Fruit fly (Drosophila melanogaster) whole organism, embryonic: ENCODE data around the gene Ugt37A3.
A peak's percentile ranks its signal among the peaks of the same experiment; 100 is the strongest.

ENCODE experiments used
- ATbp ChIP-seq: fragments of 200-800 bp; sonication (Bioruptor generic); optimal IDR thresholded peaks from 2 replicates; lab custom pipeline; 2017; ENCODE audit warnings: missing biosample characterization, mild to moderate bottlenecking, missing genetic modification characterization, missing genetic modification reagents
- Asciz ChIP-seq: fragments of 200-800 bp; sonication (Bioruptor generic); optimal IDR thresholded peaks from 2 replicates; lab custom pipeline; 2017; ENCODE audit warnings: missing biosample characterization, mild to moderate bottlenecking, missing genetic modification characterization, missing genetic modification reagents
- BtbVII ChIP-seq: fragments of 200-800 bp; sonication (Bioruptor generic); optimal IDR thresholded peaks from 3 replicates; lab custom pipeline; 2017; ENCODE audit warnings: missing biosample characterization, mild to moderate bottlenecking, missing genetic modification characterization
- CG10543 ChIP-seq: fragments of 200-800 bp; sonication (Bioruptor generic); optimal IDR thresholded peaks from 3 replicates; lab custom pipeline; 2017; ENCODE audit warnings: missing biosample characterization, mild to moderate bottlenecking, missing genetic modification characterization, moderate library complexity
- CG12071 ChIP-seq: fragments of 200-800 bp; sonication (Bioruptor generic); optimal IDR thresholded peaks from 3 replicates; lab custom pipeline; 2018; ENCODE audit warnings: missing biosample characterization, mild to moderate bottlenecking, missing genetic modification characterization
- CG14710 ChIP-seq: fragments of 200-800 bp; sonication (Bioruptor generic); optimal IDR thresholded peaks from 3 replicates; lab custom pipeline; 2019; ENCODE audit warnings: missing biosample characterization, mild to moderate bottlenecking, missing genetic modification characterization, moderate library complexity
- CG16779 ChIP-seq: fragments of 200-800 bp; sonication (Bioruptor generic); IDR thresholded peaks from 2 replicates; pipeline ENCODE4 v1.3.6; 2022; ENCODE audit warnings: missing biosample characterization, missing genetic modification characterization
- CG17328 ChIP-seq: fragments of 200-800 bp; sonication (Bioruptor generic); IDR thresholded peaks from 2 replicates; pipeline ENCODE4 v1.3.6; 2022; ENCODE audit warnings: missing biosample characterization, missing genetic modification characterization
- CG2199 ChIP-seq: fragments of 200-800 bp; sonication (Bioruptor generic); IDR thresholded peaks from 3 replicates; pipeline ENCODE4 v1.3.6; 2022; ENCODE audit warnings: missing biosample characterization, missing genetic modification characterization
- CG3065 ChIP-seq: fragments of 200-800 bp; sonication (Bioruptor generic); optimal IDR thresholded peaks from 2 replicates; lab custom pipeline; 2016; ENCODE audit warnings: missing biosample characterization, missing genetic modification characterization
- CG33557 ChIP-seq: fragments of 200-800 bp; sonication (Bioruptor generic); optimal IDR thresholded peaks from 2 replicates; lab custom pipeline; 2019; ENCODE audit warnings: missing biosample characterization, mild to moderate bottlenecking, missing genetic modification characterization, moderate library complexity
- CG34376 ChIP-seq: fragments of 200-800 bp; sonication (Bioruptor generic); optimal IDR thresholded peaks from 2 replicates; lab custom pipeline; 2018; ENCODE audit warnings: missing biosample characterization, mild to moderate bottlenecking, missing genetic modification characterization
- CG5180 ChIP-seq: fragments of 200-800 bp; sonication (Bioruptor generic); optimal IDR thresholded peaks from 3 replicates; lab custom pipeline; 2017; ENCODE audit warnings: missing biosample characterization, missing genetic modification characterization, mild to moderate bottlenecking, moderate library complexity, missing genetic modification reagents
- CG7987 ChIP-seq: fragments of 200-800 bp; sonication (Bioruptor generic); optimal IDR thresholded peaks from 2 replicates; lab custom pipeline; 2018; ENCODE audit warnings: missing biosample characterization, mild to moderate bottlenecking, missing genetic modification characterization, moderate library complexity
- CG8359 ChIP-seq: fragments of 200-800 bp; sonication (Bioruptor generic); optimal IDR thresholded peaks from 2 replicates; lab custom pipeline; 2017; ENCODE audit warnings: missing biosample characterization, mild to moderate bottlenecking, missing genetic modification characterization, borderline replicate concordance
- D ChIP-seq, 2 experiments: fragments of 200-800 bp in 1 of 2; fragments of >200 bp in 1 of 2; sonication (Bioruptor generic) in 1 of 2; optimal IDR thresholded peaks; 2 replicates in 1 of 2; 3 replicates in 1 of 2; lab custom pipeline; 2017; ENCODE audit warnings: mild to moderate bottlenecking in 1 of 2, missing biosample characterization in 1 of 2, missing genetic modification characterization in 1 of 2, missing genetic modification reagents in 1 of 2
- Eip74EF ChIP-seq, 2 experiments: fragments of 200-800 bp in 1 of 2; fragments of >200 bp in 1 of 2; sonication (Bioruptor generic) in 1 of 2; optimal IDR thresholded peaks; 2 replicates each; lab custom pipeline; 2017 to 2019; ENCODE audit warnings: missing biosample characterization in 2 of 2, missing genetic modification characterization in 2 of 2, mild to moderate bottlenecking in 1 of 2, moderate library complexity in 1 of 2
- Hmx ChIP-seq: fragments of 200-800 bp; sonication (Bioruptor generic); optimal IDR thresholded peaks from 2 replicates; lab custom pipeline; 2016; ENCODE audit warnings: missing biosample characterization, missing genetic modification characterization
- Hr78 ChIP-seq, 2 experiments: fragments of 200-800 bp in 1 of 2; fragments of >200 bp in 1 of 2; sonication (Bioruptor generic) in 1 of 2; optimal IDR thresholded peaks; 2 replicates each; lab custom pipeline; 2017 to 2019; ENCODE audit warnings: missing biosample characterization in 2 of 2, missing genetic modification characterization in 2 of 2, mild to moderate bottlenecking in 1 of 2, moderate library complexity in 1 of 2
- Kr ChIP-seq: fragments of 200-800 bp; sonication (Bioruptor generic); optimal IDR thresholded peaks from 2 replicates; lab custom pipeline; 2017; ENCODE audit warnings: missing biosample characterization, mild to moderate bottlenecking, missing genetic modification characterization
- Myb ChIP-seq: fragments of 200-800 bp; sonication (Bioruptor generic); optimal IDR thresholded peaks from 2 replicates; lab custom pipeline; 2016; ENCODE audit warnings: missing biosample characterization, missing genetic modification characterization
- Pdp1 ChIP-seq, 2 experiments: fragments of 200-800 bp; sonication (Bioruptor generic); optimal IDR thresholded peaks; 3 replicates each; lab custom pipeline; 2016; ENCODE audit warnings: missing biosample characterization in 2 of 2, missing genetic modification characterization in 2 of 2, mild to moderate bottlenecking in 1 of 2, moderate library complexity in 1 of 2
- Ssrp ChIP-seq: fragments of 200-800 bp; sonication (Bioruptor generic); optimal IDR thresholded peaks from 2 replicates; lab custom pipeline; 2018; ENCODE audit warnings: missing biosample characterization, mild to moderate bottlenecking, missing genetic modification characterization, moderate library complexity
- Vsx1 ChIP-seq: fragments of 200-800 bp; sonication (Bioruptor generic); optimal IDR thresholded peaks from 2 replicates; lab custom pipeline; 2017; ENCODE audit warnings: missing biosample characterization, mild to moderate bottlenecking, missing genetic modification characterization, missing genetic modification reagents
- ac ChIP-seq: fragments of 200-800 bp; sonication (Bioruptor generic); optimal IDR thresholded peaks from 3 replicates; lab custom pipeline; 2017; ENCODE audit warnings: missing biosample characterization, mild to moderate bottlenecking, missing genetic modification characterization
- ara ChIP-seq: fragments of 200-800 bp; sonication (Bioruptor generic); IDR thresholded peaks from 2 replicates; pipeline ENCODE4 v1.3.6; 2022; ENCODE audit warnings: missing biosample characterization, missing genetic modification characterization
- bsh ChIP-seq, 2 experiments: fragments of 200-800 bp; sonication (Bioruptor generic); optimal IDR thresholded peaks; 2 replicates each; lab custom pipeline; 2017 to 2018; ENCODE audit warnings: mild to moderate bottlenecking in 2 of 2, missing biosample characterization in 2 of 2, missing genetic modification characterization in 2 of 2, moderate library complexity in 1 of 2
- ci ChIP-seq: fragments of 200-800 bp; sonication (Bioruptor generic); IDR thresholded peaks from 3 replicates; pipeline ENCODE4 v1.3.6; 2022; ENCODE audit warnings: missing biosample characterization, missing genetic modification characterization
- cwo ChIP-seq: fragments of 200-800 bp; sonication (Bioruptor generic); optimal IDR thresholded peaks from 3 replicates; lab custom pipeline; 2017; ENCODE audit warnings: missing biosample characterization, missing genetic modification characterization, mild to moderate bottlenecking, moderate library complexity, missing genetic modification reagents
- emc ChIP-seq: fragments of 200-800 bp; sonication (Bioruptor generic); optimal IDR thresholded peaks from 2 replicates; lab custom pipeline; 2016; ENCODE audit warnings: missing biosample characterization, missing genetic modification characterization
- exex ChIP-seq: fragments of 200-800 bp; sonication (Bioruptor generic); optimal IDR thresholded peaks from 4 replicates; lab custom pipeline; 2018; ENCODE audit warnings: missing biosample characterization, mild to moderate bottlenecking, missing genetic modification characterization, moderate library complexity
- ftz-f1 ChIP-seq: fragments of 200-800 bp; sonication (Bioruptor generic); optimal IDR thresholded peaks from 2 replicates; lab custom pipeline; 2016; ENCODE audit warnings: missing biosample characterization, missing genetic modification characterization
- gcm2 ChIP-seq: fragments of 200-800 bp; sonication (Bioruptor generic); optimal IDR thresholded peaks from 2 replicates; lab custom pipeline; 2016; ENCODE audit warnings: missing biosample characterization, missing genetic modification characterization
- grn ChIP-seq: fragments of 200-800 bp; sonication (Bioruptor generic); optimal IDR thresholded peaks from 3 replicates; lab custom pipeline; 2017; ENCODE audit warnings: missing biosample characterization, missing genetic modification characterization
- kay ChIP-seq: fragments of 200-800 bp; sonication (Bioruptor generic); optimal IDR thresholded peaks from 2 replicates; lab custom pipeline; 2016; ENCODE audit warnings: missing biosample characterization, missing genetic modification characterization
- lola ChIP-seq, 3 experiments: fragments of >200 bp in 2 of 3; fragments of 200-800 bp in 1 of 3; sonication (Bioruptor generic) in 1 of 3; optimal IDR thresholded peaks; 2 replicates each; lab custom pipeline; 2017 to 2019; ENCODE audit warnings: missing biosample characterization in 3 of 3, missing genetic modification characterization in 3 of 3, mild to moderate bottlenecking in 1 of 3, moderate library complexity in 1 of 3
- schlank ChIP-seq: fragments of 200-800 bp; sonication (Bioruptor generic); optimal IDR thresholded peaks from 2 replicates; lab custom pipeline; 2018; ENCODE audit warnings: missing biosample characterization, mild to moderate bottlenecking, missing genetic modification characterization
- sd ChIP-seq: fragments of 200-800 bp; sonication (Bioruptor generic); optimal IDR thresholded peaks from 3 replicates; lab custom pipeline; 2018; ENCODE audit warnings: missing biosample characterization, mild to moderate bottlenecking, missing genetic modification characterization, moderate library complexity
- sens ChIP-seq: fragments of 200-800 bp; sonication (Bioruptor generic); peaks from one replicate; lab custom pipeline; 2016; ENCODE audit warnings: missing biosample characterization, missing genetic modification characterization
- seq ChIP-seq: fragments of 200-800 bp; sonication (Bioruptor generic); IDR thresholded peaks from 2 replicates; pipeline ENCODE4 v1.3.6; 2022; ENCODE audit warnings: missing biosample characterization, missing genetic modification characterization
- sob ChIP-seq: fragments of 200-800 bp; sonication (Bioruptor generic); IDR thresholded peaks from 2 replicates; pipeline ENCODE4 v1.3.6; 2022; ENCODE audit warnings: missing biosample characterization, missing genetic modification characterization
- sug ChIP-seq: fragments of 200-800 bp; optimal IDR thresholded peaks from 2 replicates; lab custom pipeline; 2019; ENCODE audit warnings: missing biosample characterization, mild to moderate bottlenecking, missing genetic modification characterization, moderate library complexity
- tgo ChIP-seq: fragments of 200-800 bp; sonication (Bioruptor generic); IDR thresholded peaks from 3 replicates; pipeline ENCODE4 v1.3.6; 2022; ENCODE audit warnings: missing biosample characterization, missing genetic modification characterization
- unc-4 ChIP-seq: fragments of 200-800 bp; sonication (Bioruptor generic); IDR thresholded peaks from 2 replicates; pipeline ENCODE4 v1.3.6; 2022; ENCODE audit warnings: missing biosample characterization, missing genetic modification characterization; ENCODE audit not compliant: partially characterized antibody

Ugt37A3 gene

dm6 chr3R:12701257-12701656, 42.2 kb downstream of the Ugt37A3 start (continued):
- TF ChIP-seq bsh (GFP tag; optimal IDR thresholded peaks at IDR 0.05; lab: Kevin White, UChicago) (peak in 1 of 2 experiments; percentile 44), CG7987 (GFP tag; lab: Kevin White, UChicago) (peak; percentile 9), CG5180 (GFP tag; lab: Kevin White, UChicago) (peak; percentile 16), CG3065 (no peak), sob (GFP tag; lab: Robert Waterston, UW) (no peak), tgo (GFP tag; lab: Robert Waterston, UW) (no peak), CG17328 (peak; percentile 16; the same call in 1 of the 2 replicates), Eip74EF (GFP tag; optimal IDR thresholded peaks at IDR 0.05; lab: Kevin White, UChicago) (peak in 1 of 2 experiments; percentile 15), Asciz (GFP tag; lab: Kevin White, UChicago) (peak; percentile 39), CG2199 (GFP tag; lab: Robert Waterston, UW) (no peak), ci (peak; percentile 38; the same call in 1 of the 3 replicates), CG33557 (peak; percentile 49), D (optimal IDR thresholded peaks at IDR 0.05; lab: Kevin White, UChicago) (no peak), D (GFP tag; optimal IDR thresholded peaks at IDR 0.05; lab: Kevin White, UChicago) (peak; percentile 22), Kr (peak; percentile 15), ATbp (GFP tag; lab: Kevin White, UChicago) (peak; percentile 27), CG8359 (GFP tag; lab: Kevin White, UChicago) (peak; percentile 6), sens (GFP tag; lab: Kevin White, UChicago) (peak; percentile 78), seq (GFP tag; lab: Robert Waterston, UW) (0 out of 2 replicates have a peak, but pooled peaks have one; percentile 17), Vsx1 (no peak), CG14710 (peak; percentile 8), CG12071 (peak; percentile 4), Ssrp (tag; lab: Kevin White, UChicago) (no peak), ara (0 out of 2 replicates have a peak, but pooled peaks have one; percentile 42), lola (GFP tag; optimal IDR thresholded peaks at IDR 0.05; lab: Kevin White, UChicago) (peak in 1 of 3 experiments; percentile 17)
- TF ChIP-seq, all 482 proteins: peak for 37

dm6 chr3R:12700454-12700853, 43.0 kb downstream of the Ugt37A3 start:
- TF ChIP-seq unc-4 (no peak), ftz-f1 (GFP tag; lab: Kevin White, UChicago) (peak; percentile 42), CG16779 (GFP tag; lab: Robert Waterston, UW) (0 out of 2 replicates have a peak, but pooled peaks have one; percentile 32), schlank (tag; lab: Kevin White, UChicago) (no peak), Hr78 (GFP tag; optimal IDR thresholded peaks at IDR 0.05; lab: Kevin White, UChicago) (peak in 1 of 2 experiments; percentile 99)

- no peak for TF ChIP-seq ac (GFP tag; lab: Kevin White, UChicago)
- TF ChIP-seq CG10543 (GFP tag; lab: Kevin White, UChicago): peak; percentile 51
- TF ChIP-seq sug: peak; percentile 66
- TF ChIP-seq Myb (GFP tag; lab: Kevin White, UChicago): no peak
- TF ChIP-seq cwo: peak; percentile 5
- no peak for TF ChIP-seq emc (GFP tag; lab: Kevin White, UChicago)
- TF ChIP-seq sd (tag; lab: Kevin White, UChicago): peak; percentile 70
- TF ChIP-seq BtbVII (GFP tag; lab: Kevin White, UChicago): peak; percentile 26
- no peak for TF ChIP-seq gcm2
- peak; percentile 48 for TF ChIP-seq grn (GFP tag; lab: Kevin White, UChicago)
- TF ChIP-seq Hmx (GFP tag; lab: Kevin White, UChicago): no peak
- peak; percentile 67 for TF ChIP-seq CG34376 (GFP tag; lab: Kevin White, UChicago)
- TF ChIP-seq sens (GFP tag; lab: Kevin White, UChicago): peak; percentile 39
- peak in 1 of 2 experiments; percentile 95 for TF ChIP-seq Pdp1 (GFP tag; optimal IDR thresholded peaks at IDR 0.05; lab: Kevin White, UChicago)
- TF ChIP-seq kay (GFP tag; lab: Kevin White, UChicago): peak; percentile 41
- TF ChIP-seq exex (tag; lab: Kevin White, UChicago): peak; percentile 66
Observed at dm6 chr3R:12699620-12700378, 43.7 kb downstream of the Ugt37A3 start.
